Fruit fly (Drosophila melanogaster): ENCODE results near the gene CG4186.
A peak's percentile ranks its signal among the peaks of the same experiment; 100 is the strongest.

CG4186 gene

dm6 chr3L:20771891-20772646, 2.7 kb downstream of the CG4186 start (continued):
- no peak for TF ChIP-seq phol (tag; optimal IDR thresholded peaks at IDR 0.05)
- peak; percentile 48 for TF ChIP-seq CG2202 (tag; optimal IDR thresholded peaks at IDR 0.05)
- TF ChIP-seq pho (GFP tag; optimal IDR thresholded peaks at IDR 0.05): peak; percentile 59
- 0 out of 2 replicates have a peak, but pooled peaks have one; percentile 38 for TF ChIP-seq ssp (GFP tag; IDR thresholded peaks at IDR 0.05)
- peak; percentile 36 for TF ChIP-seq CG17186 (GFP tag; optimal IDR thresholded peaks at IDR 0.05)
- TF ChIP-seq CG10565 (GFP tag; optimal IDR thresholded peaks at IDR 0.05): no peak
- peak; percentile 47 for TF ChIP-seq NC2β (GFP tag; optimal IDR thresholded peaks at IDR 0.05)
- TF ChIP-seq PHDP (tag; optimal IDR thresholded peaks at IDR 0.05): peak; percentile 82
- TF ChIP-seq Mad (GFP tag; optimal IDR thresholded peaks at IDR 0.05): peak; percentile 55
- TF ChIP-seq Hr39 (optimal IDR thresholded peaks at IDR 0.05): no peak
- peak; percentile 40 for TF ChIP-seq YL-1 (GFP tag; optimal IDR thresholded peaks at IDR 0.05)
- peak; percentile 66 for TF ChIP-seq CG4854 (GFP tag; optimal IDR thresholded peaks at IDR 0.05)
- TF ChIP-seq CG10267 (tag; optimal IDR thresholded peaks at IDR 0.05): peak; percentile 76
- no peak for TF ChIP-seq CG7745 (tag; optimal IDR thresholded peaks at IDR 0.05)
- peak; percentile 50 for TF ChIP-seq kay (GFP tag; optimal IDR thresholded peaks at IDR 0.05)
- TF ChIP-seq otp (GFP tag; IDR thresholded peaks at IDR 0.05): peak; percentile 83; the same call in 2 of the 3 replicates
- peak; percentile 75; the same call in 1 of the 3 replicates for TF ChIP-seq ken (GFP tag; IDR thresholded peaks at IDR 0.05)
- TF ChIP-seq gcm2 (GFP tag; optimal IDR thresholded peaks at IDR 0.05): peak; percentile 70
- peak; percentile 67 for TF ChIP-seq CrebB (tag; optimal IDR thresholded peaks at IDR 0.05)
- peak; percentile 84 for TF ChIP-seq dmrt99B (tag; optimal IDR thresholded peaks at IDR 0.05)
- TF ChIP-seq Mrtf (GFP tag; IDR thresholded peaks at IDR 0.05): peak; percentile 57; the same call in 1 of the 3 replicates
- TF ChIP-seq Dll (GFP tag; IDR thresholded peaks at IDR 0.05; ENCODE audit: partially characterized antibody): no peak
- peak; percentile 71 for TF ChIP-seq esg (GFP tag; conservative IDR thresholded peaks at IDR 0.05)
- TF ChIP-seq Drgx (GFP tag; IDR thresholded peaks at IDR 0.05): peak; percentile 87
- TF ChIP-seq CG32532 (GFP tag; IDR thresholded peaks at IDR 0.05): peak; percentile 89
- TF ChIP-seq pum (GFP tag; optimal IDR thresholded peaks at IDR 0.05): peak; percentile 51
- TF ChIP-seq hb (GFP tag; IDR thresholded peaks at IDR 0.05; ENCODE audit: partially characterized antibody): no peak
- TF ChIP-seq CG1603 (tag; optimal IDR thresholded peaks at IDR 0.05): peak; percentile 86
- TF ChIP-seq Doc3 (GFP tag; IDR thresholded peaks at IDR 0.05; ENCODE audit: partially characterized antibody): no peak
- peak; percentile 9 for TF ChIP-seq Hand (GFP tag; optimal IDR thresholded peaks at IDR 0.05)
- TF ChIP-seq org-1 (GFP tag; optimal IDR thresholded peaks at IDR 0.05): peak; percentile 76
- peak; percentile 61 for TF ChIP-seq dati (GFP tag; IDR thresholded peaks at IDR 0.05)
- TF ChIP-seq CG13624 (GFP tag; optimal IDR thresholded peaks at IDR 0.05): peak; percentile 57
- peak; percentile 76 for TF ChIP-seq lmd (GFP tag; IDR thresholded peaks at IDR 0.05)
- peak; percentile 60 for TF ChIP-seq CG31224 (GFP tag; IDR thresholded peaks at IDR 0.05)
- peak; percentile 42 for TF ChIP-seq rib (GFP tag; IDR thresholded peaks at IDR 0.05)
- TF ChIP-seq CG2129 (GFP tag; IDR thresholded peaks at IDR 0.05; ENCODE audit: partially characterized antibody): no peak
- TF ChIP-seq vnd (GFP tag; IDR thresholded peaks at IDR 0.05; ENCODE audit: partially characterized antibody): no peak
- peak; percentile 78 for TF ChIP-seq Dek (tag; optimal IDR thresholded peaks at IDR 0.05)
- no peak for TF ChIP-seq aop (GFP tag; IDR thresholded peaks at IDR 0.05)
- no peak for TF ChIP-seq luna (GFP tag; optimal IDR thresholded peaks at IDR 0.05)
- TF ChIP-seq Hr3 (GFP tag; optimal IDR thresholded peaks at IDR 0.05): peak; percentile 56
- no peak for TF ChIP-seq CG17612 (GFP tag; IDR thresholded peaks at IDR 0.05)
- TF ChIP-seq Oli (tag; optimal IDR thresholded peaks at IDR 0.05): peak; percentile 76
- TF ChIP-seq Side (GFP tag; optimal IDR thresholded peaks at IDR 0.05): peak; percentile 49
- peak; percentile 23 for TF ChIP-seq Jarid2 (GFP tag; optimal IDR thresholded peaks at IDR 0.05)
- TF ChIP-seq CG10959 (GFP tag; IDR thresholded peaks at IDR 0.05): peak; percentile 65
- peak; percentile 68 for TF ChIP-seq repo (GFP tag; optimal IDR thresholded peaks at IDR 0.05)
- no peak for TF ChIP-seq Nf-YC (tag; optimal IDR thresholded peaks at IDR 0.05)
- TF ChIP-seq CG13775 (GFP tag; optimal IDR thresholded peaks at IDR 0.05): peak; percentile 75
